Fruit fly (Drosophila melanogaster): ENCODE results near the gene CG34426.

The CG34426 gene

DNA sequence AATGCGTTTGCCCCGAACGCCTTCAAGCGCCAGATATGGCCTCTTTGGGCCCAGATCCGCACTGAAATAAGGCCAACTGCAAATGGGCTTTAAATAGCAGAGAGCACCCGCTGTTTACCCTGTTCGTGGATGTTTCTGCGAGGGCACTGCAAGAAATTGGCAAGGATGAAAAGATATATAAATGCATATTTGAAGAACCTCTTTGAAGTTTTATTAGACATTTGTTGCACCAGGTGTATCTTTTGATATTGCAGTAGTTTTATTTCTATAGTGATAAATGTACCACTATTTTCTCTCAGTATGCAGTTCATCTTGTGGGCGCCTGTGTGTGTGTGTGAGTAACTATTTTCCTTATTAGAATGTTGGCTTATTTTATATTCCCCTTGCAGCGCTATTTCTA is 11.2 kb downstream of the CG34426 start (continued):
- TF ChIP-seq vvl (GFP tag; IDR thresholded peaks at IDR 0.05), result peak; percentile 62; the same call in 1 of the 2 replicates
- 0 out of 3 replicates have a peak, but pooled peaks have one; percentile 35 for TF ChIP-seq CG11560 (tag; IDR thresholded peaks at IDR 0.05)
- TF ChIP-seq prd (optimal IDR thresholded peaks at IDR 0.05), result no peak
- TF ChIP-seq prd (GFP tag; IDR thresholded peaks at IDR 0.05), result peak; percentile 92
- TF ChIP-seq CG4820 (GFP tag; optimal IDR thresholded peaks at IDR 0.05), result peak; percentile 36
- no peak for TF ChIP-seq Bteb2 (GFP tag; optimal IDR thresholded peaks at IDR 0.05)
- TF ChIP-seq ind (GFP tag; optimal IDR thresholded peaks at IDR 0.05), result peak; percentile 22
- TF ChIP-seq Taf1 (GFP tag; IDR thresholded peaks at IDR 0.05), result 0 out of 2 replicates have a peak, but pooled peaks have one; percentile 16
- 0 out of 2 replicates have a peak, but pooled peaks have one; percentile 36 for TF ChIP-seq aop (GFP tag; IDR thresholded peaks at IDR 0.05)
- TF ChIP-seq CG14710 (tag; optimal IDR thresholded peaks at IDR 0.05), result no peak
- TF ChIP-seq stwl (tag; optimal IDR thresholded peaks at IDR 0.05), result no peak
- TF ChIP-seq C15 (GFP tag; IDR thresholded peaks at IDR 0.05), result 0 out of 3 replicates have a peak, but pooled peaks have one; percentile 31
- no peak for TF ChIP-seq Dll (GFP tag; IDR thresholded peaks at IDR 0.05; ENCODE audit: partially characterized antibody)
- TF ChIP-seq CG9437 (GFP tag; optimal IDR thresholded peaks at IDR 0.05), result no peak
- TF ChIP-seq ham (GFP tag; IDR thresholded peaks at IDR 0.05), result no peak
- TF ChIP-seq CG11696 (GFP tag; IDR thresholded peaks at IDR 0.05), result 0 out of 2 replicates have a peak, but pooled peaks have one; percentile 19
- peak; percentile 32 for TF ChIP-seq CG4424 (GFP tag; optimal IDR thresholded peaks at IDR 0.05)
- no peak for TF ChIP-seq twi (tag; optimal IDR thresholded peaks at IDR 0.05)
- peak; percentile 76 for TF ChIP-seq row (GFP tag; IDR thresholded peaks at IDR 0.05)
- TF ChIP-seq eyg (GFP tag; optimal IDR thresholded peaks at IDR 0.05), result no peak
- TF ChIP-seq CG34376 (GFP tag; optimal IDR thresholded peaks at IDR 0.05), result no peak
- no peak for TF ChIP-seq CG10565 (GFP tag; optimal IDR thresholded peaks at IDR 0.05)
- no peak for TF ChIP-seq caup (GFP tag; optimal IDR thresholded peaks at IDR 0.05; ENCODE audit: severe bottlenecking)
- TF ChIP-seq Bdp1 (GFP tag; optimal IDR thresholded peaks at IDR 0.05), result no peak
- TF ChIP-seq CG34224 (GFP tag; IDR thresholded peaks at IDR 0.05; ENCODE audit: partially characterized antibody), result no peak
- TF ChIP-seq Hr51 (GFP tag; optimal IDR thresholded peaks at IDR 0.05), result peak in 1 of 2 experiments; percentile 17
- peak; percentile 60 for TF ChIP-seq CG3847 (GFP tag; IDR thresholded peaks at IDR 0.05)
- no peak for TF ChIP-seq CG1233 (GFP tag; optimal IDR thresholded peaks at IDR 0.05)
- TF ChIP-seq ATbp (GFP tag; optimal IDR thresholded peaks at IDR 0.05), result no peak
- no peak for TF ChIP-seq Ssrp (tag; optimal IDR thresholded peaks at IDR 0.05)
- TF ChIP-seq hbn (GFP tag; IDR thresholded peaks at IDR 0.05; ENCODE audit: partially characterized antibody), result no peak
- TF ChIP-seq az2 (GFP tag; optimal IDR thresholded peaks at IDR 0.05), result peak; percentile 1
- TF ChIP-seq chif (GFP tag; optimal IDR thresholded peaks at IDR 0.05), result no peak
- peak; percentile 56 for TF ChIP-seq Rx (GFP tag; IDR thresholded peaks at IDR 0.05)
- peak; percentile 55 for TF ChIP-seq Med (GFP tag)
- no peak for TF ChIP-seq cato (GFP tag; optimal IDR thresholded peaks at IDR 0.05; ENCODE audit: borderline replicate concordance)
- peak; percentile 61 for TF ChIP-seq Rfx (GFP tag; IDR thresholded peaks at IDR 0.05)
- peak; percentile 10 for TF ChIP-seq fd96Cb (tag; optimal IDR thresholded peaks at IDR 0.05)
- no peak for TF ChIP-seq lbe (GFP tag; optimal IDR thresholded peaks at IDR 0.05)
- TF ChIP-seq yki (optimal IDR thresholded peaks at IDR 0.05), result no peak
- TF ChIP-seq CG7357 (GFP tag; IDR thresholded peaks at IDR 0.05), result peak; percentile 46; the same call in 1 of the 3 replicates
- no peak for TF ChIP-seq nerfin-2 (GFP tag; IDR thresholded peaks at IDR 0.05; ENCODE audit: partially characterized antibody)
- TF ChIP-seq dmrt99B (tag; optimal IDR thresholded peaks at IDR 0.05), result peak; percentile 50
- TF ChIP-seq pho (GFP tag; optimal IDR thresholded peaks at IDR 0.05), result no peak
- TF ChIP-seq Fer2 (tag; optimal IDR thresholded peaks at IDR 0.05), result no peak
- no peak for TF ChIP-seq emc (GFP tag; optimal IDR thresholded peaks at IDR 0.05)
- TF ChIP-seq dimm (GFP tag; IDR thresholded peaks at IDR 0.05), result no peak
- TF ChIP-seq z (GFP tag; IDR thresholded peaks at IDR 0.05), result no peak
- TF ChIP-seq CG31388 (GFP tag; optimal IDR thresholded peaks at IDR 0.05), result no peak
- no peak for TF ChIP-seq gcm (GFP tag; optimal IDR thresholded peaks at IDR 0.05)
- TF ChIP-seq CG1603 (tag; optimal IDR thresholded peaks at IDR 0.05), result no peak

All from whole organism, embryonic.